Worm (Caenorhabditis elegans) whole organism, young adult: ENCODE data around the gene D1054.1.
A peak's percentile ranks its signal among the peaks of the same experiment; 100 is the strongest.

ENCODE experiments used
- C06A6.2 ChIP-seq: fragments of 200-800 bp; sonication (Bioruptor generic); conservative IDR thresholded peaks from 2 replicates; pipeline ENCODE4 v1.3.6; 2022; ENCODE audit warnings: missing genetic modification characterization, missing compliant biosample characterization
- C17E4.6 ChIP-seq: fragments of 200-800 bp; sonication (Bioruptor generic); IDR thresholded peaks from 2 replicates; pipeline ENCODE4 v1.3.6; 2022; ENCODE audit warnings: missing genetic modification reagents, missing genetic modification characterization, missing compliant biosample characterization
- D2030.7 ChIP-seq: fragments of 200-800 bp; sonication (Bioruptor generic); IDR thresholded peaks from 2 replicates; pipeline ENCODE4 v1.3.6; 2022; ENCODE audit warnings: missing genetic modification reagents, missing genetic modification characterization, missing compliant biosample characterization
- F10E7.11 ChIP-seq: sonication (generic microtip); optimal IDR thresholded peaks from 2 replicates; lab custom pipeline; 2017; ENCODE audit warnings: mild to moderate bottlenecking, missing genetic modification characterization, moderate library complexity, missing compliant biosample characterization
- F49E8.2 ChIP-seq: sonication (generic microtip); optimal IDR thresholded peaks from 3 replicates; lab custom pipeline; 2017; ENCODE audit warnings: missing genetic modification characterization, mild to moderate bottlenecking, missing compliant biosample characterization, antibody characterized with exemption, moderate library complexity; ENCODE audit not compliant: insufficient read depth
- F52B5.7 ChIP-seq: sonication (generic microtip); optimal IDR thresholded peaks from 2 replicates; lab custom pipeline; 2016; ENCODE audit warnings: mild to moderate bottlenecking, missing genetic modification characterization, missing compliant biosample characterization
- F57A8.1 ChIP-seq: fragments of 200-800 bp; sonication (Bioruptor generic); optimal IDR thresholded peaks from 2 replicates; lab custom pipeline; 2018; ENCODE audit warnings: mild to moderate bottlenecking, missing genetic modification characterization, moderate library complexity, missing compliant biosample characterization
- K11D2.4 ChIP-seq: fragments of 200-800 bp; sonication (Bioruptor generic); IDR thresholded peaks from 2 replicates; pipeline ENCODE4 v1.3.6; 2022; ENCODE audit warnings: missing genetic modification reagents, missing genetic modification characterization, missing compliant biosample characterization
- Y53F4B.3 ChIP-seq: fragments of 200-800 bp; sonication (Bioruptor generic); IDR thresholded peaks from 2 replicates; pipeline ENCODE4 v1.3.6; 2022; ENCODE audit warnings: missing genetic modification reagents, missing genetic modification characterization, missing compliant biosample characterization
- Y79H2A.3 ChIP-seq: fragments of 200-800 bp; sonication (Bioruptor generic); conservative IDR thresholded peaks from 2 replicates; pipeline ENCODE4 v1.3.6; 2022; ENCODE audit warnings: missing genetic modification reagents, missing genetic modification characterization, missing compliant biosample characterization
- aptf-2 ChIP-seq: fragments of 200-800 bp; sonication (Bioruptor generic); conservative IDR thresholded peaks from 2 replicates; pipeline ENCODE4 v1.3.6; 2022; ENCODE audit warnings: missing genetic modification reagents, missing genetic modification characterization, missing compliant biosample characterization
- attf-3 ChIP-seq: fragments of 200-800 bp; sonication (Bioruptor generic); conservative IDR thresholded peaks from 2 replicates; pipeline ENCODE4 v1.3.6; 2022; ENCODE audit warnings: missing genetic modification reagents, missing genetic modification characterization, missing compliant biosample characterization
- bed-1 ChIP-seq: fragments of 200-800 bp; sonication (Bioruptor generic); IDR thresholded peaks from 2 replicates; pipeline ENCODE4 v1.3.6; 2022; ENCODE audit warnings: missing genetic modification reagents, missing genetic modification characterization, missing compliant biosample characterization
- bed-2 ChIP-seq: fragments of 200-800 bp; sonication (Bioruptor generic); IDR thresholded peaks from 2 replicates; pipeline ENCODE4 v1.3.6; 2022; ENCODE audit warnings: missing genetic modification reagents, missing genetic modification characterization, missing compliant biosample characterization
- ceh-100 ChIP-seq: fragments of 200-800 bp; sonication (Bioruptor generic); IDR thresholded peaks from 2 replicates; pipeline ENCODE4 v1.3.6; 2022; ENCODE audit warnings: missing genetic modification reagents, missing genetic modification characterization, missing compliant biosample characterization
- die-1 ChIP-seq: sonication (generic microtip); optimal IDR thresholded peaks from 2 replicates; lab custom pipeline; 2016; ENCODE audit warnings: missing genotype, mild to moderate bottlenecking, missing genetic modification characterization, missing compliant biosample characterization
- dox-1 ChIP-seq: fragments of 200-800 bp; sonication (Bioruptor generic); IDR thresholded peaks from 2 replicates; pipeline ENCODE4 v1.3.6; 2022; ENCODE audit warnings: missing genetic modification reagents, missing genetic modification characterization, missing compliant biosample characterization
- dpff-1 ChIP-seq: sonication (generic microtip); optimal IDR thresholded peaks from 2 replicates; lab custom pipeline; 2017; ENCODE audit warnings: mild to moderate bottlenecking, missing genetic modification characterization, missing compliant biosample characterization
- dpl-1 ChIP-seq: fragments of 150-350 bp; optimal IDR thresholded peaks from 2 replicates; lab custom pipeline; 2014; ENCODE audit warnings: missing biosample characterization, missing genetic modification reagents, missing genetic modification characterization
- egl-18 ChIP-seq: fragments of 200-800 bp; sonication (Bioruptor generic); IDR thresholded peaks from 2 replicates; pipeline ENCODE4 v1.3.6; 2022; ENCODE audit warnings: missing genetic modification reagents, missing genetic modification characterization, missing compliant biosample characterization
- egl-44 ChIP-seq: fragments of 200-800 bp; sonication (Bioruptor generic); IDR thresholded peaks from 2 replicates; pipeline ENCODE4 v1.3.6; 2022; ENCODE audit warnings: missing genetic modification reagents, missing genetic modification characterization, missing compliant biosample characterization
- ekl-4 ChIP-seq: fragments of 200-800 bp; sonication (Bioruptor generic); IDR thresholded peaks from 2 replicates; pipeline ENCODE4 v1.3.6; 2022; ENCODE audit warnings: missing genetic modification reagents, missing genetic modification characterization, missing compliant biosample characterization
- him-1 ChIP-seq: sonication (generic microtip); optimal IDR thresholded peaks from 2 replicates; lab custom pipeline; 2016; ENCODE audit warnings: missing genotype, missing genetic modification reagents, missing genetic modification characterization, missing compliant biosample characterization
- hlh-26 ChIP-seq: fragments of 200-800 bp; sonication (Bioruptor generic); conservative IDR thresholded peaks from 2 replicates; pipeline ENCODE4 v1.3.6; 2022; ENCODE audit warnings: missing genetic modification reagents, missing genetic modification characterization, missing compliant biosample characterization
- lin-26 ChIP-seq: fragments of 200-800 bp; sonication (Bioruptor generic); IDR thresholded peaks from 2 replicates; pipeline ENCODE4 v1.3.6; 2022; ENCODE audit warnings: missing genetic modification reagents, missing genetic modification characterization, missing compliant biosample characterization
- lin-40 ChIP-seq: sonication (generic microtip); optimal IDR thresholded peaks from 2 replicates; lab custom pipeline; 2016; ENCODE audit warnings: missing genetic modification characterization, mild to moderate bottlenecking, missing compliant biosample characterization, missing genotype, missing genetic modification reagents
- mel-28 ChIP-seq: sonication (generic microtip); optimal IDR thresholded peaks from 2 replicates; lab custom pipeline; 2016; ENCODE audit warnings: borderline replicate concordance, mild to moderate bottlenecking, missing genetic modification characterization, missing compliant biosample characterization
- mes-4 ChIP-seq: sonication (generic microtip); optimal IDR thresholded peaks from 2 replicates; lab custom pipeline; 2016; ENCODE audit warnings: missing genotype, missing genetic modification characterization, missing compliant biosample characterization
- nfya-1 ChIP-seq: sonication (generic microtip); optimal IDR thresholded peaks from 2 replicates; lab custom pipeline; 2017; ENCODE audit warnings: antibody characterized with exemption, missing compliant biosample characterization, missing genetic modification characterization, borderline replicate concordance; ENCODE audit not compliant: insufficient read depth
- nfya-2 ChIP-seq: fragments of 200-800 bp; sonication (Bioruptor generic); IDR thresholded peaks from 2 replicates; pipeline ENCODE4 v1.3.6; 2022; ENCODE audit warnings: missing genetic modification reagents, missing genetic modification characterization, missing compliant biosample characterization
- nhr-179 ChIP-seq: sonication (generic microtip); optimal IDR thresholded peaks from 2 replicates; lab custom pipeline; 2016; ENCODE audit warnings: mild to moderate bottlenecking, missing genetic modification characterization, missing compliant biosample characterization
- pbrm-1 ChIP-seq: fragments of 200-800 bp; sonication (Bioruptor generic); IDR thresholded peaks from 2 replicates; pipeline ENCODE4 v1.3.6; 2022; ENCODE audit warnings: missing genetic modification reagents, missing genetic modification characterization, missing compliant biosample characterization
- rcor-1 ChIP-seq: fragments of 200-800 bp; sonication (Bioruptor generic); IDR thresholded peaks from 2 replicates; pipeline ENCODE4 v1.3.6; 2022; ENCODE audit warnings: missing genetic modification reagents, missing genetic modification characterization, missing compliant biosample characterization
- rec-8 ChIP-seq, 2 experiments: sonication (generic microtip); optimal IDR thresholded peaks; 2 replicates each; lab custom pipeline; 2016; ENCODE audit warnings: mild to moderate bottlenecking in 2 of 2, missing genetic modification characterization in 2 of 2, missing genetic modification reagents in 2 of 2, missing genotype in 2 of 2, missing biosample characterization in 1 of 2, missing compliant biosample characterization in 1 of 2, moderate library complexity in 1 of 2
- rpc-1 ChIP-seq, 2 experiments: fragments of 150-350 bp in 1 of 2; sonication (generic microtip) in 1 of 2; optimal IDR thresholded peaks; 2 replicates each; lab custom pipeline; 2014 to 2018; ENCODE audit warnings: missing biosample characterization in 1 of 2, missing genetic modification characterization in 1 of 2, missing genetic modification reagents in 1 of 2, missing genotype in 1 of 2
- sea-2 ChIP-seq: fragments of 200-800 bp; sonication (Bioruptor generic); IDR thresholded peaks from 2 replicates; pipeline ENCODE4 v1.3.6; 2022; ENCODE audit warnings: missing genetic modification characterization, missing compliant biosample characterization
- snpc-1.1 ChIP-seq: sonication (generic microtip); optimal IDR thresholded peaks from 2 replicates; lab custom pipeline; 2017; ENCODE audit warnings: missing genetic modification characterization, mild to moderate bottlenecking, missing compliant biosample characterization, antibody characterized with exemption, moderate library complexity, missing genotype, missing genetic modification reagents; ENCODE audit not compliant: insufficient read depth
- snpc-1.3 ChIP-seq: sonication (generic microtip); optimal IDR thresholded peaks from 2 replicates; lab custom pipeline; 2017; ENCODE audit warnings: missing genetic modification characterization, mild to moderate bottlenecking, missing compliant biosample characterization, antibody characterized with exemption, moderate library complexity, missing genotype, missing genetic modification reagents; ENCODE audit not compliant: insufficient read depth
- somi-1 ChIP-seq: fragments of 200-800 bp; sonication (Bioruptor generic); optimal IDR thresholded peaks from 2 replicates; lab custom pipeline; 2018; ENCODE audit warnings: mild to moderate bottlenecking, missing genetic modification characterization, missing compliant biosample characterization
- sptf-2 ChIP-seq: fragments of 200-800 bp; sonication (Bioruptor generic); optimal IDR thresholded peaks from 2 replicates; lab custom pipeline; 2018; ENCODE audit warnings: mild to moderate bottlenecking, missing genetic modification characterization, missing compliant biosample characterization
- tbp1 ChIP-seq: fragments of 200-800 bp; sonication (Bioruptor generic); optimal IDR thresholded peaks from 2 replicates; lab custom pipeline; 2018; ENCODE audit warnings: mild to moderate bottlenecking, missing genetic modification characterization, missing compliant biosample characterization
- tbx-9 ChIP-seq: sonication (generic microtip); optimal IDR thresholded peaks from 2 replicates; lab custom pipeline; 2016; ENCODE audit warnings: borderline replicate concordance, missing genetic modification characterization, inconsistent platforms, missing compliant biosample characterization
- tlf-1 ChIP-seq: fragments of 200-800 bp; sonication (Bioruptor generic); optimal IDR thresholded peaks from 2 replicates; lab custom pipeline; 2018; ENCODE audit warnings: mild to moderate bottlenecking, missing genetic modification characterization, missing compliant biosample characterization
- zfh-2 ChIP-seq: fragments of 200-800 bp; sonication (Bioruptor generic); conservative IDR thresholded peaks from 2 replicates; pipeline ENCODE4 v1.3.6; 2022; ENCODE audit warnings: missing genetic modification reagents, missing genetic modification characterization, missing compliant biosample characterization
- ztf-18 ChIP-seq: sonication (generic microtip); optimal IDR thresholded peaks from 2 replicates; lab custom pipeline; 2016; ENCODE audit warnings: missing genotype, mild to moderate bottlenecking, missing genetic modification characterization, missing compliant biosample characterization
- ztf-26 ChIP-seq: sonication (generic microtip); optimal IDR thresholded peaks from 2 replicates; lab custom pipeline; 2017; ENCODE audit warnings: missing genetic modification characterization, missing compliant biosample characterization
- ztf-28 ChIP-seq: fragments of 200-800 bp; sonication (Bioruptor generic); IDR thresholded peaks from 2 replicates; pipeline ENCODE4 v1.3.6; 2022; ENCODE audit warnings: missing genetic modification reagents, missing genetic modification characterization, missing compliant biosample characterization
- ztf-3 ChIP-seq: fragments of 200-800 bp; sonication (Bioruptor generic); optimal IDR thresholded peaks from 2 replicates; lab custom pipeline; 2018; ENCODE audit warnings: mild to moderate bottlenecking, missing genetic modification characterization, missing compliant biosample characterization

Gene D1054.1

ce11 chrV:10736756-10737155 lies 33.3 kb downstream of the D1054.1 start, which contains the start of the genes mre-11 and wdr-5.3 (continued):
- TF ChIP-seq F49E8.2 (tag; lab: Kevin White, UChicago) = peak; percentile 17
- TF ChIP-seq nfya-2 = no peak
- TF ChIP-seq mel-28 = no peak
- TF ChIP-seq bed-1 (GFP tag; lab: Robert Waterston, UW) = no peak
- TF ChIP-seq ztf-18 = no peak
- TF ChIP-seq egl-18 (GFP tag; lab: Robert Waterston, UW) = no peak
- no peak for TF ChIP-seq dpff-1 (tag; lab: Kevin White, UChicago)
- no peak for TF ChIP-seq C17E4.6 (GFP tag; lab: Robert Waterston, UW)
- TF ChIP-seq ceh-100 (GFP tag; lab: Robert Waterston, UW) = peak; percentile 38; the same call in 1 of the 2 replicates
- TF ChIP-seq rcor-1 (GFP tag; lab: Robert Waterston, UW) = peak; percentile 22; the same call in 1 of the 2 replicates
- TF ChIP-seq tbx-9 = no peak
- peak; percentile 8 for TF ChIP-seq him-1
- no peak for TF ChIP-seq die-1 (tag; lab: Kevin White, UChicago)
- TF ChIP-seq bed-2 = no peak
- TF ChIP-seq rpc-1 (optimal IDR thresholded peaks at IDR 0.05; lab: Kevin White, UChicago) = no peak
- no peak for TF ChIP-seq rpc-1 (tag; optimal IDR thresholded peaks at IDR 0.05; lab: Kevin White, UChicago)
- no peak for TF ChIP-seq tbp1 (GFP tag; lab: Kevin White, UChicago)
- no peak for TF ChIP-seq nhr-179 (tag; lab: Kevin White, UChicago)
- no peak for TF ChIP-seq nfya-1 (tag; lab: Kevin White, UChicago)
- no peak for TF ChIP-seq F52B5.7
- 0 out of 2 replicates have a peak, but pooled peaks have one; percentile 10 for TF ChIP-seq ztf-28 (GFP tag; lab: Robert Waterston, UW)
- TF ChIP-seq dox-1 (GFP tag; lab: Robert Waterston, UW) = peak; percentile 69; the same call in 1 of the 2 replicates
- no peak for TF ChIP-seq ztf-26 (tag; lab: Kevin White, UChicago)
- TF ChIP-seq sea-2 (GFP tag; lab: Robert Waterston, UW) = no peak
- 0 out of 2 replicates have a peak, but pooled peaks have one; percentile 38 for TF ChIP-seq pbrm-1 (GFP tag; lab: Robert Waterston, UW)
- peak; percentile 14 for TF ChIP-seq tlf-1
- TF ChIP-seq sptf-2 (GFP tag; lab: Kevin White, UChicago) = no peak
- peak; percentile 58 for TF ChIP-seq dpl-1 (GFP tag; lab: Kevin White, UChicago)
- TF ChIP-seq Y79H2A.3 = no peak
- TF ChIP-seq snpc-1.1 (tag; lab: Kevin White, UChicago) = no peak
- TF ChIP-seq egl-44 (GFP tag; lab: Robert Waterston, UW) = no peak
- no peak for TF ChIP-seq C06A6.2 (GFP tag; lab: Robert Waterston, UW)
- TF ChIP-seq hlh-26 (GFP tag; lab: Robert Waterston, UW) = no peak
- TF ChIP-seq ekl-4 = peak; percentile 46; the same call in 1 of the 2 replicates
- peak; percentile 14 for TF ChIP-seq snpc-1.3
- no peak for TF ChIP-seq rec-8 (tag; optimal IDR thresholded peaks at IDR 0.05; lab: Kevin White, UChicago)
- no peak for TF ChIP-seq lin-40 (tag; lab: Kevin White, UChicago)
- TF ChIP-seq somi-1 (GFP tag; lab: Kevin White, UChicago) = no peak
- TF ChIP-seq Y53F4B.3 = no peak
- TF ChIP-seq attf-3 (GFP tag; lab: Robert Waterston, UW) = no peak
- peak; percentile 52 for TF ChIP-seq D2030.7 (GFP tag; lab: Robert Waterston, UW)
- TF ChIP-seq F10E7.11 (tag; lab: Kevin White, UChicago) = no peak
- no peak for TF ChIP-seq lin-26 (GFP tag; lab: Robert Waterston, UW)
- no peak for TF ChIP-seq F57A8.1 (GFP tag; lab: Kevin White, UChicago)
- TF ChIP-seq zfh-2 (GFP tag; lab: Robert Waterston, UW) = no peak
- TF ChIP-seq K11D2.4 = no peak
- no peak for TF ChIP-seq aptf-2 (GFP tag; lab: Robert Waterston, UW)
- TF ChIP-seq ztf-3 (GFP tag; lab: Kevin White, UChicago) = no peak
- TF ChIP-seq mes-4 (tag; lab: Kevin White, UChicago) = no peak
